Worm (Caenorhabditis elegans): Measurements from ENCODE around the gene Y75B8A.34.

Y75B8A.34 gene

DNA sequence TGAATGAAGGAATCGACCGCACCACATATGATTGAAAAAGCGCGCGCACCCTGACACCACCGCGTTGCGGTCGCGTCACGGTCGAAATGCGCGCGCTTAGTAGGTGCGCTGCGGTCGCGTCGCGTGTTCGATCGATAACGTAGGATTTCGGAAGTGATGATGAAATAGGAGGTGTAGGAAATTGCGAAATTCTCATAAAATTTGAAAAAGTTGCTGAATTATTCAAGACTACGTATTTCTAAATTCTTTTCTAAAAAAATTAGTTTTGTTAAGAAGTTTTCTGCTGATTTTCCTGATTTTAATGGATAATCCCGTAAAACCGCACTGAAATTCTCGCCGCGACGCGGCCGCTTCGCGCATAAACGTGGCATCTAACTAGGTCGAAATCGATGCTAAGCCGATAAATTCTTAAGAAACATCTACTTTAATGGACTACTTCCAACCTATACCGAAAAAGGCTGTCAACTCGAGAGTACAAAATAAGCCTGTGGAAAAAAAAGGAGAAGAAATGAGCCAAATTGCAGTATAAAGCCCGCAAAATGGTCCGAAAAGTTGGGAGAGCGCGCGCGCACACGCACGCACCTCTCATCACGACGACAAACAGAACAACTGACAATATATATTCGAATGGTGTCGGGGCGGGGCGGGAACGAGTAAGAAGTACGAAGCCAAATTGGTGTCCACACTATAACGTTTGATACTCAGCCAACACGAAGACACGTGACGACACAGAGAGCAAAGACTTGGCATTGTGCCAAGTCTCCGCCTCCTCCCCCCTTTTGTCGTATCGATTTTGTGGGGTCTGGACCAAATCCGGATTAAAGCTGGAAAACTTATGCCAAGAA, 9.3 kb downstream of the Y75B8A.34 start, which contains the start of gene his-72 (continued):
- TF ChIP-seq mdt-29 (GFP tag; IDR thresholded peaks at IDR 0.05) = 0 out of 2 replicates have a peak, but pooled peaks have one; percentile 19
- no peak for TF ChIP-seq hif-1 (tag; optimal IDR thresholded peaks at IDR 0.05)
- TF ChIP-seq php-3 (GFP tag; IDR thresholded peaks at IDR 0.05) = no peak
- peak; percentile 46; the same call in 1 of the 2 replicates for TF ChIP-seq hmg-1.1 (GFP tag; IDR thresholded peaks at IDR 0.05)
- peak; percentile 53 for TF ChIP-seq mes-2 (tag; optimal IDR thresholded peaks at IDR 0.05; ENCODE audit: poor library complexity, severe bottlenecking)
- TF ChIP-seq ces-1 (GFP tag; optimal IDR thresholded peaks at IDR 0.05) = no peak
- TF ChIP-seq nhr-11 (tag; optimal IDR thresholded peaks at IDR 0.05) = peak; percentile 21
- 0 out of 2 replicates have a peak, but pooled peaks have one; percentile 21 for TF ChIP-seq snpc-1.2 (GFP tag; IDR thresholded peaks at IDR 0.05)
- no peak for TF ChIP-seq nhr-28 (tag; optimal IDR thresholded peaks at IDR 0.05)
- no peak for TF ChIP-seq F49E8.2 (tag; optimal IDR thresholded peaks at IDR 0.05; ENCODE audit: borderline replicate concordance)
- TF ChIP-seq ceh-44 (GFP tag; IDR thresholded peaks at IDR 0.05) = no peak
- no peak for TF ChIP-seq gei-8 (GFP tag; optimal IDR thresholded peaks at IDR 0.05)
- no peak for TF ChIP-seq ZK337.2 (GFP tag; IDR thresholded peaks at IDR 0.05)
- 0 out of 2 replicates have a peak, but pooled peaks have one; percentile 5 for TF ChIP-seq Y75B8A.6 (GFP tag; IDR thresholded peaks at IDR 0.05)
- no peak for TF ChIP-seq daf-19 (GFP tag; conservative IDR thresholded peaks at IDR 0.05)
- peak; percentile 52 for TF ChIP-seq dve-1 (tag; optimal IDR thresholded peaks at IDR 0.05; ENCODE audit: insufficient read depth)
- no peak for TF ChIP-seq F44E2.7 (GFP tag; IDR thresholded peaks at IDR 0.05)
- TF ChIP-seq aha-1 (tag) = peak; percentile 81
- TF ChIP-seq aly-2 (tag; optimal IDR thresholded peaks at IDR 0.05) = no peak
- peak in 1 of 2 experiments; percentile 34 for TF ChIP-seq unc-62 (GFP tag; optimal IDR thresholded peaks at IDR 0.05 in 1 of 2)
- no peak for TF ChIP-seq unc-62 (tag; optimal IDR thresholded peaks at IDR 0.05)
- TF ChIP-seq fos-1 (tag; optimal IDR thresholded peaks at IDR 0.05) = no peak
- TF ChIP-seq nhr-41 (GFP tag; IDR thresholded peaks at IDR 0.05) = no peak
- TF ChIP-seq lin-39 (tag; optimal IDR thresholded peaks at IDR 0.05) = no peak
- TF ChIP-seq ceh-28 (tag; optimal IDR thresholded peaks at IDR 0.05) = no peak
- no peak for TF ChIP-seq nhr-6 (tag; optimal IDR thresholded peaks at IDR 0.05)
- TF ChIP-seq zfp-2 (tag; optimal IDR thresholded peaks at IDR 0.05) = no peak
- peak; percentile 89 for TF ChIP-seq ama-1 (optimal IDR thresholded peaks at IDR 0.05)
- TF ChIP-seq dmd-8 (GFP tag; IDR thresholded peaks at IDR 0.05) = no peak
- no peak for TF ChIP-seq set-16 (GFP tag; IDR thresholded peaks at IDR 0.05)
- TF ChIP-seq T20F7.1 (GFP tag; optimal IDR thresholded peaks at IDR 0.05) = no peak
- TF ChIP-seq unc-130 (GFP tag; optimal IDR thresholded peaks at IDR 0.05) = no peak
- TF ChIP-seq nhr-111 (GFP tag; optimal IDR thresholded peaks at IDR 0.05) = no peak
- TF ChIP-seq ZK546.5 (tag; optimal IDR thresholded peaks at IDR 0.05) = no peak
- peak; percentile 58 for TF ChIP-seq hlh-30 (tag; optimal IDR thresholded peaks at IDR 0.05; ENCODE audit: insufficient read depth)
- TF ChIP-seq sdz-12 (GFP tag; optimal IDR thresholded peaks at IDR 0.05) = no peak
- no peak for TF ChIP-seq ceh-62 (tag; optimal IDR thresholded peaks at IDR 0.05)
- no peak for TF ChIP-seq tra-1 (GFP tag; IDR thresholded peaks at IDR 0.05)

- no peak for TF ChIP-seq gei-8 (GFP tag; optimal IDR thresholded peaks at IDR 0.05)
- no peak for TF ChIP-seq daf-16 (GFP tag; optimal IDR thresholded peaks at IDR 0.05)
- TF ChIP-seq daf-16 (tag; optimal IDR thresholded peaks at IDR 0.05) = no peak
- no peak for TF ChIP-seq madf-9 (GFP tag; conservative IDR thresholded peaks at IDR 0.05)
- no peak for TF ChIP-seq skn-1 (tag; optimal IDR thresholded peaks at IDR 0.05)
- no peak for TF ChIP-seq aly-2 (tag; optimal IDR thresholded peaks at IDR 0.05)
- no peak for TF ChIP-seq ceh-62 (tag; optimal IDR thresholded peaks at IDR 0.05)
- TF ChIP-seq unc-39 (tag; optimal IDR thresholded peaks at IDR 0.05) = no peak
- TF ChIP-seq nhr-111 (GFP tag; optimal IDR thresholded peaks at IDR 0.05) = no peak
- TF ChIP-seq nhr-48 (tag; optimal IDR thresholded peaks at IDR 0.05) = no peak
- no peak for TF ChIP-seq mxl-2 (GFP tag; conservative IDR thresholded peaks at IDR 0.05)
- no peak for TF ChIP-seq saeg-2 (GFP tag; IDR thresholded peaks at IDR 0.05)
- TF ChIP-seq ZK546.5 (tag; optimal IDR thresholded peaks at IDR 0.05) = no peak
- no peak for TF ChIP-seq nhr-237 (tag; optimal IDR thresholded peaks at IDR 0.05)
- peak in 1 of 2 experiments; percentile 56 for TF ChIP-seq unc-62 (GFP tag; optimal IDR thresholded peaks at IDR 0.05 in 1 of 2)
- TF ChIP-seq unc-62 (tag; optimal IDR thresholded peaks at IDR 0.05) = no peak
- peak; percentile 32 for TF ChIP-seq hlh-30 (tag; optimal IDR thresholded peaks at IDR 0.05; ENCODE audit: insufficient read depth)
- no peak for TF ChIP-seq fkh-10 (GFP tag; optimal IDR thresholded peaks at IDR 0.05)
- no peak for TF ChIP-seq T20F7.1 (GFP tag; optimal IDR thresholded peaks at IDR 0.05)
- TF ChIP-seq dpl-1 (GFP tag; optimal IDR thresholded peaks at IDR 0.05) = peak; percentile 39
- no peak for TF ChIP-seq Y48G9A.11 (GFP tag; IDR thresholded peaks at IDR 0.05)
Measured at ce11 chrIII:12369476-12369875, 10.1 kb downstream of the Y75B8A.34 start.

All from whole organism, L4 larva.